Worm (Caenorhabditis elegans) whole organism, L4/young adult: ENCODE measurements around the gene oac-10.

ENCODE experiments used
- W03F9.2 ChIP-seq: fragments of 150-350 bp; optimal IDR thresholded peaks from 2 replicates; lab custom pipeline; 2014; ENCODE audit warnings: missing biosample characterization, missing genetic modification characterization
- dao-5 ChIP-seq: sonication (generic microtip); optimal IDR thresholded peaks from 2 replicates; lab custom pipeline; 2016; ENCODE audit warnings: missing genotype, missing genetic modification characterization, moderate library complexity, missing compliant biosample characterization
- him-1 ChIP-seq: sonication (generic microtip); optimal IDR thresholded peaks from 2 replicates; lab custom pipeline; 2016; ENCODE audit warnings: missing genotype, missing genetic modification reagents, missing genetic modification characterization, missing compliant biosample characterization

DNA sequence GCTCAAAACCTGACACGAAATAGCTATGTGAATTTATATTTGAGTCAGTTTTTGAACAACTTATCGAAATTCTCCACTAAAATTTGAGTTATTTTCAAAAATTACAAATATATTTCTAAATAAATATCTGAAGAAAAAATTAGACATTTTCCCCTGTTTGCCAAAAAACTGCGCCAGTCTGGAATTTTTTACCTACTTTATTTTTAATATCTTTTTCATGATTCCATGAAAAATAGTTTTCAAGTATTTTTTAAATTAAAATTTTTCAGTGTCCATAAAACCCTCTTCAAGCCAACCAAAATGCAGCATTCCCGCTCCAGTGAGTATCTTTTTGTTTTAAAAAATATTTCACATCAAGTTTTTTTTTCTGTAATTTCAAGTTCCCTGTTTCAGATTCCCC is 21.4 kb downstream of the oac-10 start, which contains the start of gene F53C3.8:
- TF ChIP-seq W03F9.2 (tag; lab: Kevin White, UChicago): no peak
- TF ChIP-seq dao-5 (tag; lab: Kevin White, UChicago): no peak
- TF ChIP-seq him-1: no peak
